Fruit fly (Drosophila melanogaster) Kc167 (cell line): Measurements from ENCODE around the gene ham.

Experiments used
- Myc ChIP-seq: fragments of >200 bp; optimal IDR thresholded peaks from 2 replicates; lab custom pipeline; 2017; ENCODE audit warnings: missing external identifiers
- h ChIP-seq: fragments of >200 bp; optimal IDR thresholded peaks from 3 replicates; lab custom pipeline; 2018; ENCODE audit warnings: missing external identifiers
- psq ChIP-seq: fragments of >200 bp; optimal IDR thresholded peaks from 2 replicates; lab custom pipeline; 2017; ENCODE audit warnings: missing external identifiers

- TF ChIP-seq psq (lab: Kevin White, UChicago) (no peak), h (lab: Kevin White, UChicago) (no peak), Myc (lab: Kevin White, UChicago) (no peak)
Observed at dm6 chr2L:18826496-18827008, 33.8 kb upstream of the ham start, which contains the start of gene Ugt36E1.
